Fruit fly (Drosophila melanogaster): ENCODE data around the gene CG42446.

- TF ChIP-seq psq (optimal IDR thresholded peaks at IDR 0.05) = no peak
- TF ChIP-seq CG8478 (optimal IDR thresholded peaks at IDR 0.05) = no peak
- no peak for TF ChIP-seq pan (optimal IDR thresholded peaks at IDR 0.05)
- no peak for TF ChIP-seq EcR (GFP tag; optimal IDR thresholded peaks at IDR 0.05)
Observed at dm6 chr3R:16316747-16317146, 43.2 kb downstream of the CG42446 start.
